Worm (Caenorhabditis elegans) whole organism, L1 larva: ENCODE measurements around the gene B0035.15.

Source experiments
- C16A3.4 ChIP-seq: fragments of 150-350 bp; optimal IDR thresholded peaks from 2 replicates; lab custom pipeline; 2014; ENCODE audit warnings: missing biosample characterization, missing genetic modification characterization
- C34B4.2 ChIP-seq: sonication (generic microtip); optimal IDR thresholded peaks from 2 replicates; lab custom pipeline; 2017; ENCODE audit warnings: mild to moderate bottlenecking, missing genetic modification characterization, missing compliant biosample characterization
- efl-1 ChIP-seq, 4 experiments: fragments of 150-350 bp; optimal IDR thresholded peaks in 3 of 4; peaks in 1 of 4; 1 replicate in 1 of 4; 2 replicates in 3 of 4; lab custom pipeline; 2014; ENCODE audit warnings: missing biosample characterization in 2 of 4, missing genetic modification characterization in 2 of 4, missing genetic modification reagents in 2 of 4
- ets-5 ChIP-seq: fragments of 200-800 bp; sonication (Bioruptor generic); IDR thresholded peaks from 2 replicates; pipeline ENCODE4 v1.3.6; 2022; ENCODE audit warnings: missing genetic modification characterization, missing compliant biosample characterization
- fkh-10 ChIP-seq: sonication (generic microtip); optimal IDR thresholded peaks from 2 replicates; lab custom pipeline; 2017; ENCODE audit warnings: missing biosample characterization, missing genetic modification reagents, missing genetic modification characterization
- lin-15B ChIP-seq: fragments of 150-350 bp; sonication (generic microtip); optimal IDR thresholded peaks from 3 replicates; lab custom pipeline; 2014; ENCODE audit warnings: missing biosample characterization, missing genetic modification characterization
- nhr-28 ChIP-seq: fragments of 150-350 bp; optimal IDR thresholded peaks from 2 replicates; lab custom pipeline; 2014; ENCODE audit warnings: missing biosample characterization, missing genetic modification characterization
- skn-1 ChIP-seq: fragments of 150-350 bp; optimal IDR thresholded peaks from 2 replicates; lab custom pipeline; 2014; ENCODE audit warnings: missing biosample characterization, missing genetic modification characterization
- tbx-2 ChIP-seq: sonication (generic microtip); optimal IDR thresholded peaks from 2 replicates; lab custom pipeline; 2016; ENCODE audit warnings: missing genetic modification characterization, missing compliant biosample characterization
- unc-62 ChIP-seq: fragments of 150-350 bp; optimal IDR thresholded peaks from 2 replicates; lab custom pipeline; 2014; ENCODE audit warnings: missing biosample characterization, missing genetic modification reagents, missing genetic modification characterization

ce11 chrIV:11248031-11248631, 49.9 kb downstream of the B0035.15 start, which contains the start of gene C05C12.4:
- TF ChIP-seq nhr-28 (no peak), lin-15B (tag; lab: Kevin White, UChicago) (no peak), skn-1 (tag; lab: Kevin White, UChicago) (no peak), fkh-10 (GFP tag; lab: Kevin White, UChicago) (no peak), unc-62 (GFP tag; lab: Kevin White, UChicago) (no peak), tbx-2 (tag; lab: Kevin White, UChicago) (no peak), C16A3.4 (no peak), ets-5 (no peak), efl-1 (optimal IDR thresholded peaks at IDR 0.05; lab: Kevin White, UChicago) (no peak), efl-1 (GFP tag; optimal IDR thresholded peaks at IDR 0.05 in 1 of 2; lab: Kevin White, UChicago) (peak in 1 of 2 experiments; percentile 14), C34B4.2 (tag; lab: Kevin White, UChicago) (no peak)
